Worm (Caenorhabditis elegans): Measurements from ENCODE around the gene Y17G7B.23.

The Y17G7B.23 gene

ce11 chrII:12039039-12039438, 40.0 kb downstream of the Y17G7B.23 start, which contains the start of gene tpi-1:
Gene tpi-1 (minus strand): TSS chrII:12039139.
- TF ChIP-seq ama-1 (optimal IDR thresholded peaks at IDR 0.05), result no peak
- no peak for TF ChIP-seq egl-27 (tag; optimal IDR thresholded peaks at IDR 0.05)
- no peak for TF ChIP-seq R02D3.7 (tag; optimal IDR thresholded peaks at IDR 0.05)
- no peak for TF ChIP-seq skn-1 (tag; optimal IDR thresholded peaks at IDR 0.05)
- no peak for TF ChIP-seq ZK546.5 (tag; optimal IDR thresholded peaks at IDR 0.05)
- no peak for TF ChIP-seq lin-11 (tag; optimal IDR thresholded peaks at IDR 0.05)

ce11 chrII:12040167-12040566, 41.2 kb downstream of the Y17G7B.23 start:
- peak; percentile 6 for TF ChIP-seq zag-1 (tag; optimal IDR thresholded peaks at IDR 0.05)
- peak; percentile 87 for TF ChIP-seq nhr-129 (tag; optimal IDR thresholded peaks at IDR 0.05)
- peak; percentile 61 for TF ChIP-seq unc-55 (GFP tag; optimal IDR thresholded peaks at IDR 0.05)
- TF ChIP-seq alr-1 (tag; optimal IDR thresholded peaks at IDR 0.05), result no peak
- TF ChIP-seq sma-9 (GFP tag; optimal IDR thresholded peaks at IDR 0.05), result peak; percentile 58
- TF ChIP-seq sma-9 (tag; optimal IDR thresholded peaks at IDR 0.05), result no peak
- TF ChIP-seq C34F6.9 (tag; optimal IDR thresholded peaks at IDR 0.05), result peak; percentile 78
- TF ChIP-seq mab-5 (tag; optimal IDR thresholded peaks at IDR 0.05), result no peak
- TF ChIP-seq sem-4 (tag; optimal IDR thresholded peaks at IDR 0.05), result peak; percentile 25
- TF ChIP-seq crh-2 (tag; optimal IDR thresholded peaks at IDR 0.05), result peak; percentile 73
- peak; percentile 52 for TF ChIP-seq lin-13 (GFP tag; optimal IDR thresholded peaks at IDR 0.05)
- TF ChIP-seq nhr-12 (tag; optimal IDR thresholded peaks at IDR 0.05), result no peak
- peak; percentile 28 for TF ChIP-seq sma-3 (GFP tag; optimal IDR thresholded peaks at IDR 0.05)
- TF ChIP-seq R02D3.7 (tag; optimal IDR thresholded peaks at IDR 0.05), result no peak
- peak; percentile 52 for TF ChIP-seq F13H6.1 (tag; optimal IDR thresholded peaks at IDR 0.05)
- TF ChIP-seq lsy-2 (tag; optimal IDR thresholded peaks at IDR 0.05), result peak in 1 of 2 experiments; percentile 72
- TF ChIP-seq fos-1 (tag; optimal IDR thresholded peaks at IDR 0.05), result peak; percentile 68
- TF ChIP-seq ama-1 (optimal IDR thresholded peaks at IDR 0.05), result peak; percentile 88
- TF ChIP-seq gmeb-1 (tag; optimal IDR thresholded peaks at IDR 0.05), result peak; percentile 37
- no peak for TF ChIP-seq dmd-4 (tag; optimal IDR thresholded peaks at IDR 0.05)

DNA sequence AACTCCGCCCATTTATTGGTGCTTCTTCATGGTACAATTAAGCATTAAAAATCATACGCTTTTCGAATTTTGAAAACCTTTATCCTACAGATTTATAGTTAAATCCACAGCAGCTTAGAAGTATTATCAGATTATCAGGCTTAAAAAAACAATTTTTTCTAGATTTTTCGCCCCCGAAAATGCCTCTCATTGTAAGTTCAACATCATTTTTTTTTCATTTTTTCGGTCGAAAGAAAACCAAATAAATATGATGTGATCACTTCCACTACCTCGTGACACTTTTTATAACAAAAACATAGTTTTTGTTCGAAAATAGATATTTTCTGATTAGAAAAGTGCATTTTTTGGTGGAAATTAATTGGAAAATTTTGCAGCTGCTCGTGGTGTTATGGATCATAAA, 42.1 kb downstream of the Y17G7B.23 start:
- TF ChIP-seq nhr-6 (tag; optimal IDR thresholded peaks at IDR 0.05) (no peak), nhr-237 (tag; optimal IDR thresholded peaks at IDR 0.05) (no peak), nhr-77 (tag; optimal IDR thresholded peaks at IDR 0.05) (no peak)

DNA sequence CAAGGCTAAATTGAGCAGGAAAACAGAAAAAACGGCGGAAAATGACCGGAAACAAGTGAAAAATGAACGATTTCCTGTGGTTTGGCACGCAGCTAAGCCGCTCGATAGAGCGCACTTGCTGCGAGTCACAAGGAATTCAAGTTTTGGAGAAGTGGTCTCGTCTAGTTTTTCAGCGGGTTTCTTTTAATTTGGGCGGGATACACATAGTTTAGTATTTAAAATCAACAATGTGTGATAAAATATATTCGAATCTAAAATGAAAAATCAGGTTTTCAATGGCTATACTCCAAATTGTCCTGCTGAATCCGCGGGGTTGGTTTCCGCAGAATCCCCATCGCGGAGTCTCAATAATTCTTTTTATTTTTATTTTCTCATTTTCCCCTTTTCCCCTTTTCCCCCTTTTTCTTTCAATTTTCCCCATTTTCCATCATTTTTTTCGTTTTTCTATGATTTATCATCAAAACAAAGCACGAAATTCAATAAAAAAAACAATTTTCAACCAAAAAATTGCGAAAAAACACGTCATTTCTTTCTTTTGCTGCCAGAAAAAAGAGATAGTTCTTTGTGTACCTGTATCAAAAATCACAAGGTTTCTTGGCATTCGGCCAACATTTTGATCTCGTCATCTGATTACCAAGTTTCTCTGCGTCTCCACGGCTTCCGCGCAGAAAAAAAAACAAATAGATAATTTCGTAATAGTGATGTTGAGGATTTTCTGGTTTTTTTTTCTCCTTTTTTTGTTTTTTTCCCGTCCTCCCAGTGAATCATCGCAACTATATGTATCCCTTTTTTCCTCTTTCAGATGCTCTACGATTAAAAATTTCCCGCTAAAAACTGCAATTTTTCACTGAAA, 43.3 kb downstream of the Y17G7B.23 start, which contains the start of gene ippk-1:
Gene ippk-1 (plus strand): TSS at position 803 of the 853 bp plus-strand sequence.
- TF ChIP-seq aly-2 (tag; optimal IDR thresholded peaks at IDR 0.05) (no peak), elt-3 (tag; optimal IDR thresholded peaks at IDR 0.05) (no peak), lin-11 (tag; optimal IDR thresholded peaks at IDR 0.05) (peak; percentile 13), ZK546.5 (tag; optimal IDR thresholded peaks at IDR 0.05) (no peak), ztf-4 (tag; optimal IDR thresholded peaks at IDR 0.05) (no peak), mab-5 (tag; optimal IDR thresholded peaks at IDR 0.05) (no peak), unc-62 (GFP tag; optimal IDR thresholded peaks at IDR 0.05) (no peak), egl-27 (tag; optimal IDR thresholded peaks at IDR 0.05) (no peak), ztf-11 (tag; optimal IDR thresholded peaks at IDR 0.05) (no peak), nhr-25 (tag; optimal IDR thresholded peaks at IDR 0.05) (peak; percentile 62), mdl-1 (tag; optimal IDR thresholded peaks at IDR 0.05) (no peak), blmp-1 (tag; optimal IDR thresholded peaks at IDR 0.05; ENCODE audit: insufficient read depth) (no peak), ceh-82 (tag; optimal IDR thresholded peaks at IDR 0.05) (no peak), skn-1 (tag; optimal IDR thresholded peaks at IDR 0.05) (no peak), lsy-2 (tag; optimal IDR thresholded peaks at IDR 0.05) (peak; percentile 50 to 64), snpc-4 (tag; optimal IDR thresholded peaks at IDR 0.05) (no peak), fos-1 (tag; optimal IDR thresholded peaks at IDR 0.05) (peak; percentile 33), sma-9 (GFP tag; optimal IDR thresholded peaks at IDR 0.05) (peak; percentile 52), sma-9 (tag; optimal IDR thresholded peaks at IDR 0.05) (no peak), nhr-237 (tag; optimal IDR thresholded peaks at IDR 0.05) (no peak), ceh-16 (tag; optimal IDR thresholded peaks at IDR 0.05) (no peak), Y55F3AM.14 (GFP tag; optimal IDR thresholded peaks at IDR 0.05) (no peak), mbf-1 (tag; optimal IDR thresholded peaks at IDR 0.05) (no peak), F13H6.1 (tag; optimal IDR thresholded peaks at IDR 0.05) (peak; percentile 83), nhr-10 (tag; optimal IDR thresholded peaks at IDR 0.05) (no peak), nhr-23 (tag; optimal IDR thresholded peaks at IDR 0.05) (no peak), nhr-21 (tag; optimal IDR thresholded peaks at IDR 0.05) (peak; percentile 26), gmeb-1 (tag; optimal IDR thresholded peaks at IDR 0.05) (peak; percentile 33), lin-13 (GFP tag; optimal IDR thresholded peaks at IDR 0.05) (peak; percentile 39), R02D3.7 (tag; optimal IDR thresholded peaks at IDR 0.05) (no peak), nhr-129 (tag; optimal IDR thresholded peaks at IDR 0.05) (peak; percentile 64), unc-55 (GFP tag; optimal IDR thresholded peaks at IDR 0.05) (peak; percentile 65), nhr-12 (tag; optimal IDR thresholded peaks at IDR 0.05) (no peak), unc-39 (tag; optimal IDR thresholded peaks at IDR 0.05) (no peak), lin-39 (tag; optimal IDR thresholded peaks at IDR 0.05) (no peak), alr-1 (tag; optimal IDR thresholded peaks at IDR 0.05) (no peak), sem-4 (tag; optimal IDR thresholded peaks at IDR 0.05) (no peak)

Data from whole organism, L2 larva.